Fruit fly (Drosophila melanogaster) S2 (cell line): ENCODE results near the gene Rh4.

ENCODE experiments used
- CG8478 ChIP-seq: fragments of >200 bp; optimal IDR thresholded peaks from 2 replicates; lab custom pipeline; 2018
- CTCF ChIP-seq, 2 experiments: fragments of >200 bp; optimal IDR thresholded peaks; 2 replicates each; lab custom pipeline; 2018

The Rh4 gene

DNA sequence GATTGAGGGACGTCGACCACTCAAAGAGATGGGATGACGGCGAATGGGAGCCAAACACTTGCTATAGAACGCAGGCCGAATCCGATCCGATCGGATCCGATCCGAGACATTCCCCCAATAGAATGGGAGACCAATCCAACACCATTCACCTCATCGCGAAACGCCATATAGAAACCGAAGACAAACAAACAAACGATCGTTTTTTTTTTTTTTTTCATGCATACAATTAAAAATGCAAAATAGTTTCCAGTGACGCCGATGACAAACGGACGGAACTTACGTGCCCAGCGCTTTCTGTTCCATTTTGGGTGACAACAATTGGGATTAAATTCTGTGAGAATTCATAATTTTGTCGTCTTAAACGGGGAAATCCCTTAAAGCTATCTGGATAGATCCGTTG lies 48.3 kb downstream of the Rh4 start:
- no peak for TF ChIP-seq CG8478
- TF ChIP-seq CTCF (optimal IDR thresholded peaks at IDR 0.05; lab: Kevin White, UChicago) = no peak

DNA sequence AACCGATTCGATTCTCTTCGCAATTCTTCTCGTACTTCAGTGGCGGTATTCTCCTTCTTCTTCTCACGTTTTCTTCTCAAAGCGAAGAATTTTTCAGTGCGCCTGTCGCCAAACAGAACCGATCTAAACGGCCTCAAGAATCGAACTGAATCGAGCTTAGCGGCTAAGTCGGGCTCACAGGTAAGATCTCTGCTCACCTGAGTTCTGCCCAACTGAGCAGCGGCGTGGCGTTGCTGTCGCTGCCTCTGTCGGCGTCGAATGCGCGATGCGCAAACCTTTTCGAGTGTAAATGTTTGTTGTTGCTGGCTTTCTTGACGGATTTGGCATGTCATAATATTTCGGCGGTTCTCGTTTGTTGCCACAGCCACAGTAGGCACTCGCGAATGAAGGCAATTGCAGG lies 50.4 kb downstream of the Rh4 start:
- TF ChIP-seq CG8478 (no peak), CTCF (optimal IDR thresholded peaks at IDR 0.05; lab: Kevin White, UChicago) (no peak)

- TF ChIP-seq CTCF (optimal IDR thresholded peaks at IDR 0.05; lab: Kevin White, UChicago) = no peak
- TF ChIP-seq CG8478 = no peak
Observed at dm6 chr3L:16810512-16810911, 51.8 kb downstream of the Rh4 start.

DNA sequence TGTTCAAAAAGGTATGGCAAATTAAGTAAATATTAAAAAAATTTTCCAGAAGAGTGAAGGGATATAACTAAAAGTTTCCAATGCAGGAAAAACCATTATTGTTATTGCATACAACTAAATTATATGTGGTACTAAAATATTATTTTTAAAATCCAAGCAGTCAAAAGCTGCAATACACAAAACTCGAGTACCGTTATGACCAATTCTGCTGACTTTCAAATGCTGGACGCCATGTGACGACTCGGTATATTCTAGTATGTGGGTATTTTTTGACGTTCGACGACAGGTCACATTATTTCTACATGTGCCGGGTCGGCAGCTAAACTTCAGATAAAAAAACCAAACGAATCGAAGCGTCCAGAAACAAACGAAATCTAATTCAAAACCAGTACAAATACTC lies 54.2 kb downstream of the Rh4 start:
- TF ChIP-seq CG8478 (no peak), CTCF (optimal IDR thresholded peaks at IDR 0.05; lab: Kevin White, UChicago) (peak in 1 of 2 experiments; percentile 41)

DNA sequence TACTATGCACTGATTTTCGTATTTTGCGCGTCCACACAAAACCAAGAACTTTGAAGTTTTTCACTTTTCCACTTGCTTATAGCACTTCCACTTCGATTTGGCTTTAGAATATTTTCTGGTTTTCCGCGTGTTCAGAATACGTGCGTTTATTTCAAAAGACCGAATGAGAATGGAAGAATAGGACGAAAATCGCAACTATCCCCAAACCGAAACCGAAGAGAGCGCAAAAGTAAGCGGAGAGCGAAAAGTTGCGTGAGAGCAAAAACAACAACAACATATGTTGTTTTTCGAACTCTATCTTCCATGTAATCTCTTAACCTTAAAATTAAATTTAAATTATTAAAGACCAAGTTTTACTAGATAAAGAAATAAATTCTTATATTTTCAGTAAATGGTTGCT lies 54.8 kb downstream of the Rh4 start, which contains the start of gene CG9674:
TSS of gene CG9674 (minus strand) at position 174 of the 400 bp plus-strand sequence.
- TF ChIP-seq CG8478 = no peak
- no peak for TF ChIP-seq CTCF (optimal IDR thresholded peaks at IDR 0.05; lab: Kevin White, UChicago)

dm6 chr3L:16806823-16807325 lies 55.4 kb downstream of the Rh4 start:
- TF ChIP-seq CTCF (optimal IDR thresholded peaks at IDR 0.05; lab: Kevin White, UChicago) = no peak
- no peak for TF ChIP-seq CG8478

DNA sequence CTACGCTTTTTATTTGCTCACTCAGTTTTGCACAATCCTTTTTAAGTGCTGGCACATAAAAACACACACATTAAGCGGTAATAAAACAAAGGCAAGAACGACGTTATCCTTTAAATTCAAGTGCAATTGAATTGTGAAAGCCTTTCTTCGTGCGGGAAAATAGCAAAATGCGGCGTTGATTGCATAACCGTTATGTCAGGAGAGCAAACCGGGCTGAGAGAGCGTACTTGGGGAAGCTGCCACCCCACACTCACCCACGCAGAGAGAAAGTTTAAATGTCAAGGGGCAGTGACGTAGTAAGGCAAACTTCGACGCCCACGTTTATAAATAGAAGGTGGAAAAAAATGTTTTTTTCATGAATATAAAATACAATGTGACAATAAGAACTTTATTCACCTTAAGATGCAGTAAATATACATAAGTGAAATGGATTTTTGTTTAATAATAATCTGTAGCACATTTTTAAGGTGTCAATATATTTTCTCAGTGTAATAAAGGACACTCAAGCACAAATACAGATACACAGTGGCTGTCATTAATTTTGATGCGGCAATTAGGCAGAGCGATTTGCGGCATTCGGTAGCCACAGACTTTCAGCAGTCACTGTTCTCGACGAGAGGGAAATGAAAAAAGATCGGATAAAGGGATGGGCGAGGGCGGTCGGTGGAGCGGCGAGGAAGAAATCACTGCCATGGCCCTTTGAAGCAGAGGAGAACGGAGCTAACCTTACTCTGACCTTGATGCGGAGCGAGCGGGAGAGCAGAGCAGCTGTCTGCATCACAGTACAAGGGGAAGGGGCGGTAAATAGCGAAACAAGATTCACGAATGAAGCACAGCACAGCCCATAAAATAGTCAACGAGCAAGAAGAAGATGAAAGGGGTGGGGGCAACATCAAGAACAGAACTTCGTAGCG lies 56.3 kb downstream of the Rh4 start:
- TF ChIP-seq CTCF (optimal IDR thresholded peaks at IDR 0.05; lab: Kevin White, UChicago) (no peak), CG8478 (no peak)

DNA sequence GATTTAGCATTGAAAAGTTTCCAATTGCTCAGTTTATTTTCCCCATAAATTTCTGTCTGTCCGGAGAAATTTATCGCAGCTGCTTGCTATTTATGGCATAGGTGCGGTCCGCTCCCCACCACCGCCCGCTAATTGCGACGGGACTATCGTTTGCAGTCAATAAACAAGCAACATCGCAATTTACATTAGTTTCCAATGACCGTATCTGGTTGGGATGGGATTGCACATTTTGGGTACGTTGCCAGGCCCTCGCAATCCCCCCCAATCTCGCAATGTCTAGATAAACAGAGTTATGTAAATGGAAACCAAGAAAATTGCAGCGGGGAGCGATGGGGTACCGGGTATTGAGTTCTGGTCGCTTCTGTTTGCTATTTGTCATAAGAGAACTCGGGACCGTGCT lies 57.7 kb downstream of the Rh4 start, which contains the start of gene nudC:
TSS of gene nudC (plus strand) at position 368 of the 400 bp plus-strand sequence.
- no peak for TF ChIP-seq CTCF (optimal IDR thresholded peaks at IDR 0.05; lab: Kevin White, UChicago)
- no peak for TF ChIP-seq CG8478

DNA sequence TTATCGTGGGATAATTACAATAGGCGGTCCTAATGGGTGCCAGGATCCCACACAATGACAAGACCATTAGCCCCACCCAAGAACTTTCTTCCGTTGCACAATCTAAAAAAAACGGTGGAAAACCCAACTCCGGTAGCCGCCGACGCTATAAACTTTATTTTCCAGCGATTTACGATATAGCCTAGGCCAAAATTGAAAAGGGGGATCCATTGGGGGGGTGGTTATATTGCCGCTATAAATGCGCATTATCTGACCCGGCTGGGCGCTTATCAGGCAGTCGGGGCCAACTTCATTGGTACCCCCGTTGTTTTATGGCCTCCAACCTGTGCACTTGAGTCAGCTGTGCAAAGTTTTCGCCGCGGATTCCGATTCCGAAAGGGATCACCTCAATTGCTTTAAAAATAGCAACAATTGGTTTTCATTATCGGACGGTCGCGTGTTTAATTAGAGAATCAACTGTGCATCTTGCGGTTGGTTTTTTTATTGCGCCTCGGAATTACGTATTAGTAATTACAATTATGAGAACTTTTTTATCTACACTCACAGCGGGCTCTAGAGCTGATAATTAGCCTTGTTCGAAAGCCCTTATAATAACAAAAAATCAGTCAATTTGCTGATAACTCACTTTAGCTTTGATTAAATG lies 58.5 kb downstream of the Rh4 start:
- TF ChIP-seq CTCF (optimal IDR thresholded peaks at IDR 0.05; lab: Kevin White, UChicago) (no peak), CG8478 (no peak)

- TF ChIP-seq CG8478 (no peak), CTCF (optimal IDR thresholded peaks at IDR 0.05; lab: Kevin White, UChicago) (no peak)
Observed at dm6 chr3L:16803273-16803672, 59.0 kb downstream of the Rh4 start.
